Worm (Caenorhabditis elegans) whole organism, L3 larva: ENCODE measurements around the gene fbxa-147.
"Not testable (repeated sequence)": the region's sequence is repeated elsewhere in the genome, so short reads cannot be mapped to it uniquely, and the experiment has no call there.

Experiments used
- ZK546.5 ChIP-seq: sonication (generic microtip); optimal IDR thresholded peaks from 2 replicates; lab custom pipeline; 2017; ENCODE audit warnings: missing biosample characterization, missing genetic modification characterization
- aly-2 ChIP-seq: fragments of 150-350 bp; optimal IDR thresholded peaks from 2 replicates; lab custom pipeline; 2014; ENCODE audit warnings: missing biosample characterization, missing genetic modification characterization
- ceh-28 ChIP-seq: fragments of 150-350 bp; optimal IDR thresholded peaks from 2 replicates; lab custom pipeline; 2014; ENCODE audit warnings: missing biosample characterization, missing genetic modification reagents, missing genetic modification characterization
- ceh-9 ChIP-seq: sonication (generic microtip); optimal IDR thresholded peaks from 2 replicates; lab custom pipeline; 2018; ENCODE audit warnings: missing biosample characterization, missing genetic modification characterization
- daf-12 ChIP-seq: fragments of 150-350 bp; optimal IDR thresholded peaks from 2 replicates; lab custom pipeline; 2014; ENCODE audit warnings: missing biosample characterization, missing genetic modification reagents, missing genetic modification characterization
- egl-27 ChIP-seq: sonication (generic microtip); optimal IDR thresholded peaks from 4 replicates; lab custom pipeline; 2017; ENCODE audit warnings: missing biosample characterization, missing genetic modification reagents, missing genetic modification characterization
- egl-5 ChIP-seq: fragments of 150-350 bp; optimal IDR thresholded peaks from 2 replicates; lab custom pipeline; 2017; ENCODE audit warnings: missing biosample characterization, missing genetic modification reagents, missing genetic modification characterization, inconsistent platforms
- elt-1 ChIP-seq: fragments of 150-350 bp; optimal IDR thresholded peaks from 2 replicates; lab custom pipeline; 2014; ENCODE audit warnings: missing biosample characterization, missing genetic modification characterization
- elt-3 ChIP-seq, 3 experiments: fragments of 150-350 bp in 1 of 3; sonication (generic microtip) in 2 of 3; optimal IDR thresholded peaks; 2 replicates in 2 of 3; 4 replicates in 1 of 3; lab custom pipeline; 2014 to 2017; ENCODE audit warnings: missing biosample characterization in 3 of 3, missing genetic modification characterization in 3 of 3
- eor-1 ChIP-seq, 2 experiments: fragments of 150-350 bp; optimal IDR thresholded peaks; 2 replicates each; lab custom pipeline; 2014 to 2018; ENCODE audit warnings: missing biosample characterization in 2 of 2, missing genetic modification characterization in 2 of 2
- hmg-11 ChIP-seq: sonication (generic microtip); optimal IDR thresholded peaks from 2 replicates; lab custom pipeline; 2016; ENCODE audit warnings: missing genetic modification characterization, missing compliant biosample characterization
- lin-15B ChIP-seq: fragments of 150-350 bp; optimal IDR thresholded peaks from 2 replicates; lab custom pipeline; 2014; ENCODE audit warnings: missing biosample characterization, missing genetic modification characterization
- lin-39 ChIP-seq: fragments of 150-350 bp; optimal IDR thresholded peaks from 2 replicates; lab custom pipeline; 2018; ENCODE audit warnings: missing biosample characterization, missing genetic modification reagents, missing genetic modification characterization
- lsy-12 ChIP-seq: sonication (generic microtip); optimal IDR thresholded peaks from 2 replicates; lab custom pipeline; 2016; ENCODE audit warnings: mild to moderate bottlenecking, missing genetic modification characterization, missing compliant biosample characterization
- mdl-1 ChIP-seq: fragments of 150-350 bp; optimal IDR thresholded peaks from 2 replicates; lab custom pipeline; 2014; ENCODE audit warnings: missing biosample characterization, missing genetic modification characterization
- mml-1 ChIP-seq: fragments of 150-350 bp; sonication (generic microtip); optimal IDR thresholded peaks from 3 replicates; lab custom pipeline; 2014; ENCODE audit warnings: missing biosample characterization, missing genetic modification characterization
- nfya-1 ChIP-seq: sonication (generic microtip); optimal IDR thresholded peaks from 2 replicates; lab custom pipeline; 2017; ENCODE audit warnings: missing genetic modification characterization, mild to moderate bottlenecking, missing compliant biosample characterization, antibody characterized with exemption, moderate library complexity; ENCODE audit not compliant: insufficient read depth
- nhr-12 ChIP-seq: fragments of 150-350 bp; optimal IDR thresholded peaks from 2 replicates; lab custom pipeline; 2014; ENCODE audit warnings: missing biosample characterization, missing genetic modification characterization
- nhr-28 ChIP-seq: fragments of 150-350 bp; optimal IDR thresholded peaks from 2 replicates; lab custom pipeline; 2014; ENCODE audit warnings: missing biosample characterization, missing genetic modification characterization
- nhr-67 ChIP-seq: fragments of 150-350 bp; optimal IDR thresholded peaks from 2 replicates; lab custom pipeline; 2014; ENCODE audit warnings: missing biosample characterization, missing genetic modification characterization
- pha-4 ChIP-seq: fragments of 150-350 bp; optimal IDR thresholded peaks from 2 replicates; lab custom pipeline; 2014; ENCODE audit warnings: missing biosample characterization, missing genetic modification reagents, missing genetic modification characterization
- pqm-1 ChIP-seq: fragments of 150-350 bp; optimal IDR thresholded peaks from 2 replicates; lab custom pipeline; 2017; ENCODE audit warnings: missing biosample characterization, missing genetic modification characterization, inconsistent platforms
- snpc-4 ChIP-seq: fragments of 150-350 bp; optimal IDR thresholded peaks from 2 replicates; lab custom pipeline; 2014; ENCODE audit warnings: missing biosample characterization, missing genetic modification characterization
- unc-39 ChIP-seq: sonication (generic microtip); optimal IDR thresholded peaks from 4 replicates; lab custom pipeline; 2017; ENCODE audit warnings: missing biosample characterization, missing genetic modification characterization
- ztf-11 ChIP-seq: fragments of 150-350 bp; optimal IDR thresholded peaks from 2 replicates; lab custom pipeline; 2014; ENCODE audit warnings: missing biosample characterization, missing genetic modification characterization
- ztf-4 ChIP-seq: fragments of 150-350 bp; optimal IDR thresholded peaks from 2 replicates; lab custom pipeline; 2014; ENCODE audit warnings: missing biosample characterization, missing genetic modification characterization

Gene fbxa-147

DNA sequence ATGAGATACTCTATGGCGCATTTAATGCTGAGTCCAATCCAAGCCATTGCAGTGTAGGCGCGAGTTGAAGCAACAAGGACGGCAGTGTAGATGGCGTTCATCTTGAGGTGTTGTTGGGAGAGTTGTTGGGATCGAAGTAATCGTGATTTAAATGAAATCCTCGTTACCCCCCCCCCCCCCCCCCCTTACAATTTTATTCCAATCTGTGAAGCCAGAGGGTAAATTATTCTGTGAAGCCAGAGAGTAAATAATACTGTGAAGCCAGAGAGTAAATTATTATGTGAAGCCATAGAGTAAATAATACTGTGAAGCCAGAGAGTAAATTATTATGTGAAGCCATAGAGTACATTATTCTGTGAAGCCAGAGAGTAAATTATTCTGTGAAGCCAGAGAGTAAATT is 34.1 kb downstream of the fbxa-147 start, which contains the start of gene nspa-10:
Gene nspa-10 (minus strand): TSS at position 101 of the 400 bp plus-strand sequence.
- not testable (repeated sequence) for TF ChIP-seq aly-2; unc-39 (tag; lab: Kevin White, UChicago); mdl-1 (tag; lab: Kevin White, UChicago)
- TF ChIP-seq, all 47 proteins: peak for 0; not testable (repeated sequence) for 47

DNA sequence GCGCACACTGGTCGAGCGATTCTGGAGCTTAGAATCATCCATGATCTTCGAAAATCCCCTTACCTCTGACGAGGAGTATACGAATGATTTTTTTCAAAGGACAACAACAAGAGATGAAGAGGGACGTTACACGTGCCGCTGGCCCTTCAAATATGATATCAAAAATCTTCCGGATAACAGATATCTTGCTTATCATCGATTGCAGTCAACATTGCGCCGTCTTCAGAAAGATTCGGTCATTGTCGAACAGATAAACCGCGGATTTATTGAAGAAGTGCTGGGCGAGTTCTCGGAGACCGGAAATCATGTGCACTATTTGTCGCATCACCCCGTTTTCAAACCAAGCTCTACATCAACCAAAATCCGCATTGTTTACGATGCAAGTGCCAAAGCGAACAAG is 46.3 kb downstream of the fbxa-147 start:
- TF ChIP-seq lin-39 (tag; lab: Kevin White, UChicago) (no peak), ceh-28 (tag; lab: Kevin White, UChicago) (no peak), ztf-11 (no peak), pha-4 (tag; lab: Kevin White, UChicago) (no peak), mdl-1 (tag; lab: Kevin White, UChicago) (no peak), pqm-1 (tag; lab: Kevin White, UChicago) (no peak), nhr-28 (tag; lab: Kevin White, UChicago) (no peak), ZK546.5 (tag; lab: Kevin White, UChicago) (no peak), snpc-4 (tag; lab: Kevin White, UChicago) (no peak), ztf-4 (no peak), nfya-1 (tag; lab: Kevin White, UChicago) (no peak), ceh-9 (tag; lab: Kevin White, UChicago) (no peak), elt-3 (tag; optimal IDR thresholded peaks at IDR 0.05; lab: Kevin White, UChicago) (no peak), eor-1 (tag; optimal IDR thresholded peaks at IDR 0.05; lab: Kevin White, UChicago) (no peak)

- TF ChIP-seq mml-1 (tag; lab: Kevin White, UChicago) (no peak), nhr-28 (tag; lab: Kevin White, UChicago) (no peak), pha-4 (tag; lab: Kevin White, UChicago) (no peak), ztf-11 (no peak), unc-39 (tag; lab: Kevin White, UChicago) (no peak), egl-27 (tag; lab: Kevin White, UChicago) (no peak), nfya-1 (tag; lab: Kevin White, UChicago) (no peak), elt-1 (tag; lab: Kevin White, UChicago) (no peak), hmg-11 (no peak), ceh-28 (tag; lab: Kevin White, UChicago) (no peak), egl-5 (tag; lab: Kevin White, UChicago) (no peak), lsy-12 (tag; lab: Kevin White, UChicago) (no peak), nhr-12 (tag; lab: Kevin White, UChicago) (no peak), daf-12 (tag; lab: Kevin White, UChicago) (no peak), lin-15B (tag; lab: Kevin White, UChicago) (no peak), nhr-67 (no peak)
Observed at ce11 chrV:14763582-14763981, 47.3 kb downstream of the fbxa-147 start.
